Worm (Caenorhabditis elegans) whole organism, L2 larva: ENCODE measurements around the gene srh-304.

ENCODE experiments used
- F13H6.1 ChIP-seq: sonication (generic microtip); optimal IDR thresholded peaks from 2 replicates; lab custom pipeline; 2016; ENCODE audit warnings: missing genetic modification characterization, missing compliant biosample characterization
- R02D3.7 ChIP-seq: fragments of 150-350 bp; optimal IDR thresholded peaks from 2 replicates; lab custom pipeline; 2014; ENCODE audit warnings: missing biosample characterization, missing genetic modification characterization
- ZK546.5 ChIP-seq: sonication (generic microtip); optimal IDR thresholded peaks from 2 replicates; lab custom pipeline; 2017; ENCODE audit warnings: missing biosample characterization, missing genetic modification characterization
- alr-1 ChIP-seq: fragments of 150-350 bp; optimal IDR thresholded peaks from 2 replicates; lab custom pipeline; 2014; ENCODE audit warnings: missing biosample characterization, missing genetic modification characterization
- ama-1 ChIP-seq: fragments of 150-350 bp; optimal IDR thresholded peaks from 2 replicates; lab custom pipeline; 2018; ENCODE audit warnings: inconsistent platforms
- blmp-1 ChIP-seq: sonication (generic microtip); optimal IDR thresholded peaks from 2 replicates; lab custom pipeline; 2017; ENCODE audit warnings: missing genetic modification characterization, mild to moderate bottlenecking, missing compliant biosample characterization, antibody characterized with exemption, moderate library complexity; ENCODE audit not compliant: insufficient read depth
- ceh-16 ChIP-seq: fragments of 150-350 bp; optimal IDR thresholded peaks from 2 replicates; lab custom pipeline; 2014; ENCODE audit warnings: missing biosample characterization, missing genetic modification characterization
- ceh-82 ChIP-seq: fragments of 150-350 bp; optimal IDR thresholded peaks from 2 replicates; lab custom pipeline; 2014; ENCODE audit warnings: missing biosample characterization, missing genetic modification characterization
- crh-2 ChIP-seq: sonication (generic microtip); optimal IDR thresholded peaks from 2 replicates; lab custom pipeline; 2017; ENCODE audit warnings: missing biosample characterization, missing genetic modification characterization
- egl-27 ChIP-seq: sonication (generic microtip); optimal IDR thresholded peaks from 3 replicates; lab custom pipeline; 2017; ENCODE audit warnings: missing biosample characterization, missing genetic modification reagents, missing genetic modification characterization
- elt-3 ChIP-seq: sonication (generic microtip); optimal IDR thresholded peaks from 2 replicates; lab custom pipeline; 2017; ENCODE audit warnings: missing biosample characterization, missing genetic modification characterization
- fos-1 ChIP-seq: fragments of 150-350 bp; optimal IDR thresholded peaks from 2 replicates; lab custom pipeline; 2014; ENCODE audit warnings: missing biosample characterization, missing genetic modification characterization
- gmeb-1 ChIP-seq: fragments of 150-350 bp; optimal IDR thresholded peaks from 2 replicates; lab custom pipeline; 2014; ENCODE audit warnings: missing biosample characterization, missing genetic modification characterization
- lin-11 ChIP-seq: fragments of 150-350 bp; sonication (generic microtip); optimal IDR thresholded peaks from 2 replicates; lab custom pipeline; 2014; ENCODE audit warnings: missing biosample characterization, missing genetic modification characterization, inconsistent platforms, mixed read lengths
- lin-13 ChIP-seq: fragments of 150-350 bp; optimal IDR thresholded peaks from 2 replicates; lab custom pipeline; 2014; ENCODE audit warnings: missing biosample characterization, missing genetic modification reagents, missing genetic modification characterization
- mab-5 ChIP-seq: fragments of 150-350 bp; optimal IDR thresholded peaks from 2 replicates; lab custom pipeline; 2014; ENCODE audit warnings: missing biosample characterization, missing genetic modification characterization
- mbf-1 ChIP-seq: sonication (generic microtip); optimal IDR thresholded peaks from 2 replicates; lab custom pipeline; 2017; ENCODE audit warnings: missing biosample characterization, missing genetic modification characterization
- mdl-1 ChIP-seq, 2 experiments: fragments of 150-350 bp in 1 of 2; sonication (generic microtip) in 1 of 2; optimal IDR thresholded peaks; 2 replicates each; lab custom pipeline; 2017; ENCODE audit warnings: missing biosample characterization in 2 of 2, missing genetic modification characterization in 2 of 2
- nhr-10 ChIP-seq: sonication (generic microtip); optimal IDR thresholded peaks from 2 replicates; lab custom pipeline; 2017; ENCODE audit warnings: missing biosample characterization, missing genetic modification characterization
- nhr-11 ChIP-seq: fragments of 150-350 bp; optimal IDR thresholded peaks from 2 replicates; lab custom pipeline; 2014; ENCODE audit warnings: missing biosample characterization, missing genetic modification characterization
- nhr-12 ChIP-seq: fragments of 150-350 bp; optimal IDR thresholded peaks from 2 replicates; lab custom pipeline; 2014; ENCODE audit warnings: missing biosample characterization, missing genetic modification characterization
- nhr-129 ChIP-seq: fragments of 150-350 bp; optimal IDR thresholded peaks from 2 replicates; lab custom pipeline; 2014; ENCODE audit warnings: missing biosample characterization, missing genetic modification characterization
- nhr-23 ChIP-seq: fragments of 150-350 bp; optimal IDR thresholded peaks from 2 replicates; lab custom pipeline; 2014; ENCODE audit warnings: missing biosample characterization, missing genetic modification reagents, missing genetic modification characterization
- nhr-237 ChIP-seq: fragments of 150-350 bp; optimal IDR thresholded peaks from 2 replicates; lab custom pipeline; 2014; ENCODE audit warnings: missing biosample characterization, missing genetic modification characterization
- nhr-25 ChIP-seq: fragments of 150-350 bp; sonication (generic microtip); optimal IDR thresholded peaks from 3 replicates; lab custom pipeline; 2014; ENCODE audit warnings: missing biosample characterization, missing genetic modification characterization
- nhr-6 ChIP-seq: fragments of 150-350 bp; optimal IDR thresholded peaks from 2 replicates; lab custom pipeline; 2014; ENCODE audit warnings: missing biosample characterization, missing genetic modification characterization
- nhr-77 ChIP-seq: fragments of 150-350 bp; optimal IDR thresholded peaks from 2 replicates; lab custom pipeline; 2014; ENCODE audit warnings: missing biosample characterization, missing genetic modification characterization
- peb-1 ChIP-seq: fragments of 150-350 bp; optimal IDR thresholded peaks from 2 replicates; lab custom pipeline; 2014; ENCODE audit warnings: missing biosample characterization, missing genetic modification characterization
- sem-4 ChIP-seq: fragments of 150-350 bp; optimal IDR thresholded peaks from 2 replicates; lab custom pipeline; 2014; ENCODE audit warnings: missing biosample characterization, missing genetic modification reagents, missing genetic modification characterization
- sma-3 ChIP-seq: sonication (generic microtip); optimal IDR thresholded peaks from 2 replicates; lab custom pipeline; 2016; ENCODE audit warnings: missing genetic modification reagents, missing genetic modification characterization, missing compliant biosample characterization
- sma-9 ChIP-seq, 2 experiments: fragments of 150-350 bp in 1 of 2; sonication (generic microtip) in 1 of 2; optimal IDR thresholded peaks; 2 replicates each; lab custom pipeline; 2014 to 2016; ENCODE audit warnings: missing genetic modification characterization in 2 of 2, mild to moderate bottlenecking in 1 of 2, missing biosample characterization in 1 of 2, missing compliant biosample characterization in 1 of 2, missing genetic modification reagents in 1 of 2, moderate library complexity in 1 of 2
- unc-39 ChIP-seq: fragments of 150-350 bp; optimal IDR thresholded peaks from 2 replicates; lab custom pipeline; 2014; ENCODE audit warnings: missing biosample characterization, missing genetic modification characterization
- unc-55 ChIP-seq: fragments of 150-350 bp; sonication (generic microtip); optimal IDR thresholded peaks from 3 replicates; lab custom pipeline; 2014; ENCODE audit warnings: missing biosample characterization, missing genetic modification reagents, missing genetic modification characterization
- unc-62 ChIP-seq: fragments of 150-350 bp; optimal IDR thresholded peaks from 2 replicates; lab custom pipeline; 2014; ENCODE audit warnings: missing biosample characterization, missing genetic modification reagents, missing genetic modification characterization
- zag-1 ChIP-seq: fragments of 150-350 bp; optimal IDR thresholded peaks from 2 replicates; lab custom pipeline; 2014; ENCODE audit warnings: missing biosample characterization, missing genetic modification characterization
- ztf-1 ChIP-seq: fragments of 200-800 bp; sonication (Bioruptor generic); conservative IDR thresholded peaks from 2 replicates; pipeline ENCODE4 v1.3.6; 2022; ENCODE audit warnings: missing genetic modification characterization, missing compliant biosample characterization
- ztf-11 ChIP-seq: sonication (generic microtip); optimal IDR thresholded peaks from 2 replicates; lab custom pipeline; 2017; ENCODE audit warnings: missing biosample characterization, missing genetic modification characterization
- ztf-4 ChIP-seq: fragments of 150-350 bp; optimal IDR thresholded peaks from 2 replicates; lab custom pipeline; 2014; ENCODE audit warnings: missing biosample characterization, missing genetic modification characterization

Gene srh-304

DNA sequence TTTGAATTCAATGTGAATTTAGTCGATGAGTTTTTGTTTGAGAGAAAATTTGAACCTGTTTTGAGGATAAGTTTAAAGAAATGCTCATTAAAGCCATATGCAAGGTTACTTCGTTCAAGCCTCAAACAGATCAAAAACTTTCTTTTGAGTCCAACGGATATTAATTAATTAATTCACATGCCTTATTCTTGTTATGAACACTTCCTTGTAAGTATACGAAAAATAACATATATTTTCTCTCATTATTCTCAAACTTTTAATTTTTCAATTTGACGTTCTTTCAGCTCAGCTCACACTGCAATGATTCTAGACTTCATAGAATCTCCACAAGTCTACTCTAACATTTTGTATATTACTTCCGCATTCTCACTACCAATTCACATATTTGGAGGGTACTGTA is at the start of gene srh-304:
Gene srh-304 (plus strand): TSS at position 301 of the 400 bp plus-strand sequence.
- TF ChIP-seq peb-1 (tag; lab: Kevin White, UChicago) (no peak), gmeb-1 (no peak), nhr-23 (no peak), unc-55 (GFP tag; lab: Kevin White, UChicago) (no peak), fos-1 (tag; lab: Kevin White, UChicago) (no peak), nhr-11 (tag; lab: Kevin White, UChicago) (no peak), nhr-25 (tag; lab: Kevin White, UChicago) (no peak), mbf-1 (no peak), ztf-4 (no peak), nhr-12 (no peak)
- TF ChIP-seq, all 48 proteins: peak for 0

DNA sequence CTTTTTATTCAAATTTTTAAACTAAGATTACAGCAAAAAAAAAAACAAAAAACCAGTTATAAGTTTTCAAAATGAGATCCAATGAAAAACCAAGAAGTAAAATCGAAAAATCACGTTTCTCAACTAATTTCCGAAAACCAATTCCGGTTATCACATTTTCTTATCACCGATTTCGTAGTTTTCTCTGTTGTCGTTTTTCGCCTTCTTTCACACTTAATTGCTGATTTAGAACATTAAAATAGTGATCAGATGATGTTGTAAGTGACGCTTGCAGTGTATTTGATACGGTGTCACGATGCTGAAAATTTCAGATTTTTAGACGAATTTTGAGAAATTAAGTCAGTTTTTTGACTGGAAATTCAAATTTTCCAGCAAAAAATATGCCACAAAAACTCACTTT is 48.1 kb upstream of the srh-304 start:
- TF ChIP-seq fos-1 (tag; lab: Kevin White, UChicago) (peak; percentile 50), lin-13 (no peak), nhr-129 (tag; lab: Kevin White, UChicago) (peak; percentile 19), sma-3 (GFP tag; lab: Kevin White, UChicago) (no peak), crh-2 (tag; lab: Kevin White, UChicago) (peak; percentile 2), ZK546.5 (tag; lab: Kevin White, UChicago) (no peak)

DNA sequence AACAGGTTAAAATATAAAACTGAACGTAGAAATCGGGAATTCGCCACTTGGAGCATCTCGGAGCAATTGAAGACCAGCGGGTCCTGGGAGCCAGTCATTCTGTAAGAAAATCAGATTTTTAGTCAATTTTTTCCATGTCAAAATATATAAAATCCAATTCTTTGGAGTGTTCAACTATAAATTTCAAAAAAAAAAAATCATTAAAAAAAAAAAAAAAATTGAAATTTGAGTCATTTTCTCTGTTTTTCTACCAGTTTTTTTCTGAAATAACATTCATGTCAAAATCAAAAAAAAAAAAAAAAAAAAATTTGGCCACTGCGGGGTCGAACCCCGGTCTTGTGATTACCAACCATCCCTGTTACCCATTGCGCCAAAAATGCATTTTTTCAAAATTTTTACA is 44.9 kb upstream of the srh-304 start, which contains the start of gene srab-12:
Gene srab-12 (minus strand): TSS at position 101 of the 400 bp plus-strand sequence.
- no peak for TF ChIP-seq mbf-1
- TF ChIP-seq ZK546.5 (tag; lab: Kevin White, UChicago), result no peak
- no peak for TF ChIP-seq egl-27
- TF ChIP-seq sem-4 (tag; lab: Kevin White, UChicago), result no peak
- TF ChIP-seq ceh-82 (tag; lab: Kevin White, UChicago), result no peak
- TF ChIP-seq lin-11 (tag; lab: Kevin White, UChicago), result no peak
- TF ChIP-seq nhr-77 (tag; lab: Kevin White, UChicago), result no peak
- TF ChIP-seq nhr-25 (tag; lab: Kevin White, UChicago), result no peak
- no peak for TF ChIP-seq sma-9 (GFP tag; optimal IDR thresholded peaks at IDR 0.05; lab: Kevin White, UChicago)
- TF ChIP-seq sma-9 (tag; optimal IDR thresholded peaks at IDR 0.05; lab: Kevin White, UChicago), result no peak
- no peak for TF ChIP-seq ztf-1 (GFP tag; lab: Robert Waterston, UW)
- no peak for TF ChIP-seq fos-1 (tag; lab: Kevin White, UChicago)
- no peak for TF ChIP-seq elt-3 (tag; lab: Kevin White, UChicago)
- TF ChIP-seq blmp-1 (tag; lab: Kevin White, UChicago), result no peak
- TF ChIP-seq alr-1 (tag; lab: Kevin White, UChicago), result no peak

DNA sequence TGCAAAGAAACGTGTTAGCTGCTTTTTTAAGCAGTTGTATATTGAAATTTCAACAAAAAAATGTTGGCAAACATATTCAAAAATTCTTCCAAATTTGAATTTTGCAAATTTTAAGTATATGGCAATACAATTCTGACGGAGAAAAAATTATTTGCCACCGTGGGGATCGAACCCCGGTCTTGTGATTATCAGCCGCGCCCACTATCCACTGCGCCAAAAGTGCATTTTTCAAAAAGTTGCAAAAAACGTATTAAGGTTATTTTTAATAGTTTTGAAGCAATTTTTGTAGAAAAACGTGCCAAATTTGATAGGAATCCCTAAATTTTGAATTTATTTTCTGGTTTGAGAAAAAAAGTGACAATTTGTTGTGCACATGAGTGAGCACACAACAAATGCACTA is 44.0 kb upstream of the srh-304 start:
- TF ChIP-seq lin-11 (tag; lab: Kevin White, UChicago), result no peak
- no peak for TF ChIP-seq egl-27
- TF ChIP-seq R02D3.7 (tag; lab: Kevin White, UChicago), result no peak
- TF ChIP-seq nhr-77 (tag; lab: Kevin White, UChicago), result no peak
- TF ChIP-seq sma-9 (GFP tag; optimal IDR thresholded peaks at IDR 0.05; lab: Kevin White, UChicago), result no peak
- no peak for TF ChIP-seq sma-9 (tag; optimal IDR thresholded peaks at IDR 0.05; lab: Kevin White, UChicago)
- TF ChIP-seq ama-1, result no peak
- TF ChIP-seq mab-5 (tag; lab: Kevin White, UChicago), result no peak
- TF ChIP-seq ztf-11 (tag; lab: Kevin White, UChicago), result no peak
- TF ChIP-seq mdl-1 (tag; optimal IDR thresholded peaks at IDR 0.05; lab: Kevin White, UChicago), result no peak
- TF ChIP-seq lin-13, result no peak
- TF ChIP-seq elt-3 (tag; lab: Kevin White, UChicago), result no peak
- no peak for TF ChIP-seq unc-62 (GFP tag; lab: Kevin White, UChicago)
- TF ChIP-seq sem-4 (tag; lab: Kevin White, UChicago), result no peak
- no peak for TF ChIP-seq ztf-4
- no peak for TF ChIP-seq ceh-16 (tag; lab: Kevin White, UChicago)
- no peak for TF ChIP-seq zag-1
- TF ChIP-seq F13H6.1, result no peak
- no peak for TF ChIP-seq mbf-1
- TF ChIP-seq nhr-10 (tag; lab: Kevin White, UChicago), result no peak

DNA sequence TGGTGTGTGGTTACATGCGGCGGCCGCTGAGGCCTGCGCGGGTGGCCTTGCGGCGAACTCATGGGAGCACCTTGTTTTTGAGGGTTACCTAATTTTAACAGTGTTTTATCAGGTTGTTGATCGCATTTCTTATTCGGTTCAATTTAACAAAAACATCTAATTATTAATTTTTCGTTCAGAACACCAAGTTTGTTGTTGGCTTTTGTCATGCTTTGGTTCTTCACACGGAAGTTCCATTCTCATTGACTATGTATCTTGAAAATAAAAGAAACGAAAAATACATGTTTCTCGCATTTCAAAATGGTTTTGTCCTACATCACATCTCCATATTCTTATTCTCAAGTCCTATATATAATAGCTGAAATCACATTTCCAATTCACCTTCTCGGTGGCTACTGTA is 38.2 kb upstream of the srh-304 start, which contains the start of gene srh-290:
Gene srh-290 (plus strand): TSS at position 301 of the 400 bp plus-strand sequence.
- TF ChIP-seq ztf-4 (no peak), unc-39 (tag; lab: Kevin White, UChicago) (no peak), alr-1 (tag; lab: Kevin White, UChicago) (no peak), nhr-237 (tag; lab: Kevin White, UChicago) (no peak), ceh-82 (tag; lab: Kevin White, UChicago) (no peak), elt-3 (tag; lab: Kevin White, UChicago) (no peak), fos-1 (tag; lab: Kevin White, UChicago) (no peak), sma-3 (GFP tag; lab: Kevin White, UChicago) (no peak), nhr-6 (tag; lab: Kevin White, UChicago) (no peak), lin-11 (tag; lab: Kevin White, UChicago) (no peak), unc-55 (GFP tag; lab: Kevin White, UChicago) (no peak), nhr-23 (no peak)
